Fruit fly (Drosophila melanogaster) whole organism, adult: ENCODE data around the gene CG17197.

Source experiments
- CG11617 ChIP-seq: fragments of 200-800 bp; sonication (Bioruptor generic); optimal IDR thresholded peaks from 2 replicates; lab custom pipeline; 2017; ENCODE audit warnings: mild to moderate bottlenecking, missing biosample characterization, missing genetic modification reagents, missing genetic modification characterization
- CG12768 ChIP-seq: fragments of 200-800 bp; sonication (Bioruptor generic); optimal IDR thresholded peaks from 2 replicates; lab custom pipeline; 2017; ENCODE audit warnings: missing biosample characterization, missing genetic modification characterization, mild to moderate bottlenecking, moderate library complexity, missing genetic modification reagents
- CG14711 ChIP-seq: fragments of 200-800 bp; sonication (Bioruptor generic); optimal IDR thresholded peaks from 2 replicates; lab custom pipeline; 2018; ENCODE audit warnings: missing biosample characterization, mild to moderate bottlenecking, missing genetic modification characterization, moderate library complexity
- CG1620 ChIP-seq: fragments of 200-800 bp; sonication (Bioruptor generic); optimal IDR thresholded peaks from 2 replicates; lab custom pipeline; 2016; ENCODE audit warnings: missing biosample characterization, missing genetic modification characterization
- CG33017 ChIP-seq: fragments of 200-800 bp; sonication (Bioruptor generic); optimal IDR thresholded peaks from 2 replicates; lab custom pipeline; 2018; ENCODE audit warnings: missing biosample characterization, mild to moderate bottlenecking, missing genetic modification characterization, moderate library complexity
- CG5204 ChIP-seq: fragments of 200-800 bp; sonication (Bioruptor generic); optimal IDR thresholded peaks from 2 replicates; lab custom pipeline; 2016; ENCODE audit warnings: missing biosample characterization, missing genetic modification characterization
- CG7045 ChIP-seq: fragments of 200-800 bp; sonication (Bioruptor generic); optimal IDR thresholded peaks from 2 replicates; lab custom pipeline; 2017; ENCODE audit warnings: missing biosample characterization, mild to moderate bottlenecking, missing genetic modification characterization
- CG7101 ChIP-seq: fragments of 200-800 bp; sonication (Bioruptor generic); optimal IDR thresholded peaks from 2 replicates; lab custom pipeline; 2018; ENCODE audit warnings: missing biosample characterization, mild to moderate bottlenecking, missing genetic modification characterization, moderate library complexity
- Clk ChIP-seq: fragments of 200-800 bp; sonication (Bioruptor generic); optimal IDR thresholded peaks from 2 replicates; lab custom pipeline; 2017; ENCODE audit warnings: missing biosample characterization, missing genetic modification characterization
- Crg-1 ChIP-seq: fragments of 200-800 bp; sonication (Bioruptor generic); optimal IDR thresholded peaks from 2 replicates; lab custom pipeline; 2016; ENCODE audit warnings: missing biosample characterization, missing genetic modification characterization
- Hr96 ChIP-seq: fragments of 200-800 bp; sonication (Bioruptor generic); optimal IDR thresholded peaks from 2 replicates; lab custom pipeline; 2016; ENCODE audit warnings: missing biosample characterization, missing genetic modification characterization
- Mnt ChIP-seq: fragments of 200-800 bp; sonication (Bioruptor generic); optimal IDR thresholded peaks from 2 replicates; lab custom pipeline; 2016; ENCODE audit warnings: missing biosample characterization, mild to moderate bottlenecking, missing genetic modification characterization
- bab1 ChIP-seq: fragments of 200-800 bp; sonication (Bioruptor generic); optimal IDR thresholded peaks from 3 replicates; lab custom pipeline; 2019; ENCODE audit warnings: missing biosample characterization, mild to moderate bottlenecking, missing genetic modification characterization, moderate library complexity
- cic ChIP-seq: fragments of 200-800 bp; sonication (Bioruptor generic); optimal IDR thresholded peaks from 2 replicates; lab custom pipeline; 2017; ENCODE audit warnings: missing biosample characterization, mild to moderate bottlenecking, missing genetic modification characterization, moderate library complexity
- cnc ChIP-seq, 2 experiments: fragments of >200 bp; optimal IDR thresholded peaks; 2 replicates each; lab custom pipeline; 2017
- kay ChIP-seq: fragments of 200-800 bp; sonication (Bioruptor generic); peaks from one replicate; lab custom pipeline; 2016; ENCODE audit warnings: missing biosample characterization, missing genetic modification characterization, borderline replicate concordance
- ovo ChIP-seq: fragments of 200-800 bp; sonication (Bioruptor generic); optimal IDR thresholded peaks from 2 replicates; lab custom pipeline; 2016; ENCODE audit warnings: missing biosample characterization, missing genetic modification characterization
- pad ChIP-seq: fragments of 200-800 bp; sonication (Bioruptor generic); optimal IDR thresholded peaks from 3 replicates; lab custom pipeline; 2017; ENCODE audit warnings: missing biosample characterization, missing genetic modification characterization, mild to moderate bottlenecking, moderate library complexity, missing genetic modification reagents
- tj ChIP-seq: fragments of 200-800 bp; sonication (Bioruptor generic); optimal IDR thresholded peaks from 3 replicates; lab custom pipeline; 2017; ENCODE audit warnings: missing biosample characterization, mild to moderate bottlenecking, missing genetic modification characterization, moderate library complexity
- toe ChIP-seq: fragments of 200-800 bp; sonication (Bioruptor generic); optimal IDR thresholded peaks from 2 replicates; lab custom pipeline; 2016; ENCODE audit warnings: missing biosample characterization, missing genetic modification characterization

Gene CG17197

DNA sequence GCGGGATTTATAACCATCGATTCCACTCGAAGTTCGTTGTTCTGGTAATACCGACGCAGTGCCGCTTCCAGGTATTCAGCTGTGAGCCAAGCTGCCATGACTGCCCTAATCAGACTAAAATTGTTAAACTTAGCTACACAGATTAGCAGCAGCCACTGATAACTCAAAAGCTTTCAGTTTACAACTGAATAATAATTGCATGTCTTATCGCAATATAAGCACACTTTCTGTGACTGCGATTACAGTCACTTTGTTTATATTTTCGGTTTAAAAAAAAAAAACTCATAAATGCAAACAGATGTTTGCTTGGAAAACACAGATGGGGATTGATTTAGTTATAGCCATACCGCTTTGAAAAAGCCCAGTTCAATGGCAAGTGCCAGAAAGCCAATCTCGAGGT lies 14.2 kb upstream of the CG17197 start, which contains the start of gene CG31380:
TSS of gene CG31380 (minus strand) at position 101 of the 400 bp plus-strand sequence.
- TF ChIP-seq Hr96 (GFP tag; lab: Kevin White, UChicago): no peak
- TF ChIP-seq CG14711 (tag; lab: Kevin White, UChicago): no peak
- no peak for TF ChIP-seq cnc (optimal IDR thresholded peaks at IDR 0.05; lab: Kevin White, UChicago)
- no peak for TF ChIP-seq CG7045 (GFP tag; lab: Kevin White, UChicago)
- TF ChIP-seq cic (GFP tag; lab: Kevin White, UChicago): no peak
- no peak for TF ChIP-seq CG11617 (GFP tag; lab: Kevin White, UChicago)
- no peak for TF ChIP-seq Mnt (GFP tag; lab: Kevin White, UChicago)
- no peak for TF ChIP-seq CG12768 (GFP tag; lab: Kevin White, UChicago)
- no peak for TF ChIP-seq CG33017 (tag; lab: Kevin White, UChicago)
- no peak for TF ChIP-seq pad (GFP tag; lab: Kevin White, UChicago)
- TF ChIP-seq toe: no peak
- TF ChIP-seq Crg-1 (GFP tag; lab: Kevin White, UChicago): no peak
- TF ChIP-seq kay (GFP tag; lab: Kevin White, UChicago): no peak
- TF ChIP-seq bab1 (GFP tag; lab: Kevin White, UChicago): no peak
- TF ChIP-seq tj: no peak
- no peak for TF ChIP-seq CG1620 (GFP tag; lab: Kevin White, UChicago)

DNA sequence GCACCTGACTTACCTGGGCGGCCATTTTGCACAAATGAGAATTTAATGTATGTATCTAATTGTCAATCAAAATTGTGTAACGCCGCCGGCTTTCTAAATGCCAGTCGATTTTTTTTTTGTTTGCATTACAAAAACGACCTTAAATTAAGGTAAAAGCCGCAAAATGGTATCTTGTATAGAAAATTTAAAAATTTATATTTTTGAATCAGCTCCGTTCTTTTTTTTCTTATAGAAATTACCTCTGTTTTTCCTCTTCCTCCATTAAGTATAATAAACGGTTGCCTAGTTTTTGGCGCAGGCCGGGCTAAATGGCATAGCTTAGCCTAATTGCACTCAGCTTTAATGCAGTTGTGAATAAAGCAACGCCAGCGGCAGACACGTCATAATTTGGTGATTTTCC lies 12.0 kb upstream of the CG17197 start, which contains the start of gene CG4960:
TSS of gene CG4960 (minus strand) at position 101 of the 400 bp plus-strand sequence.
- no peak for TF ChIP-seq cic (GFP tag; lab: Kevin White, UChicago)

DNA sequence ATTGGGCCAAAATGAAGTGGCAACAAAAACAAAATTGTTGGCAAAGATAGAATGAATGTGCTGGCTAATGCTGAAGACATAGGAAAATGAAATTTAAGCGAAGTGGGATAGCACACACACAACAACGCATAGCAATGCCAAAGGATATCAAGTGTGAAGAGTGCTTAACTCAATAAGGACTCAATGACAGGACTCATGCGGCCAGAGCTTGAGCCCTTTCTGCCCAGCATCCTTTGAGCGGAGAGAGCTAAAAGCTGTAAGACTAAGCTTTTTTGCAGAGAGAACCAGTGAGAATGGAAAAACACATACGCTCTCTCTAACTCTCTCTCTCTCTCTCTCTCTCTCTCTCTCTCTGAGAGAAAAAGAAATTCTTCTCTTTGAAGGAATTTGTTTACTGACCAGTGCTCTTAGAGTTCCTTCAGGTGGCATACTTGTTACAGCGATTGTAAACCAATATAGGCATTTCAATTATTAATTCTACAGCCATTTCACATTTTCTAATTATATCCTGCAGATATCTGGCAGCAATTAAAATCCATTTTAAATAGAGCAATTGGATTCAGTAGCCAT lies 7.8 kb upstream of the CG17197 start:
- no peak for TF ChIP-seq CG12768 (GFP tag; lab: Kevin White, UChicago)
- TF ChIP-seq toe: no peak
- TF ChIP-seq CG33017 (tag; lab: Kevin White, UChicago): no peak
- TF ChIP-seq ovo (GFP tag; lab: Kevin White, UChicago): no peak
- TF ChIP-seq CG11617 (GFP tag; lab: Kevin White, UChicago): no peak
- TF ChIP-seq CG5204: no peak
- no peak for TF ChIP-seq cnc (optimal IDR thresholded peaks at IDR 0.05; lab: Kevin White, UChicago)
- no peak for TF ChIP-seq bab1 (GFP tag; lab: Kevin White, UChicago)
- no peak for TF ChIP-seq Clk (GFP tag; lab: Kevin White, UChicago)
- no peak for TF ChIP-seq tj
- TF ChIP-seq Crg-1 (GFP tag; lab: Kevin White, UChicago): no peak
- no peak for TF ChIP-seq pad (GFP tag; lab: Kevin White, UChicago)
- no peak for TF ChIP-seq CG14711 (tag; lab: Kevin White, UChicago)
- no peak for TF ChIP-seq CG7045 (GFP tag; lab: Kevin White, UChicago)
- no peak for TF ChIP-seq CG7101
- no peak for TF ChIP-seq kay (GFP tag; lab: Kevin White, UChicago)
- TF ChIP-seq CG1620 (GFP tag; lab: Kevin White, UChicago): no peak
- TF ChIP-seq Mnt (GFP tag; lab: Kevin White, UChicago): no peak
- no peak for TF ChIP-seq Hr96 (GFP tag; lab: Kevin White, UChicago)
- TF ChIP-seq cic (GFP tag; lab: Kevin White, UChicago): no peak

DNA sequence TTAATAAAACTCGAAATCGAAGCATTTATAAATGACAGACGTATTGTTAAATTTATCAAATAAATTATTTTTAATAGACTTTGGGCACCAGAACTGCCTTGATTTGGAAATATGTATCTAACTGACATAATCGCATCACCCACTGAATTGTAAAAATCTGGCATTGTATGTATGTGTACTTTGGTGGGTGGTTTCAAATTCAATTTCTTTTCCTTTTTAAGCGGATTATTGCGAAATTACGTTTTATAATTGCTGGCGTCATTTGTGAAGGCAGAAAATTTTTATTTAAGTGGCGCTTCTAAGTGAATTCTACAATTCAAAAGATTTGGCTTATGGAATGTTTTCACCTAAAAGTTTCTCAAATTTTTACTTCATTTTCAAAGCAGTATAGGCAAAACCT lies 3.0 kb upstream of the CG17197 start, which contains the start of gene CG4956:
TSS of gene CG4956 (minus strand) at position 101 of the 400 bp plus-strand sequence.
- TF ChIP-seq tj: no peak
- TF ChIP-seq kay (GFP tag; lab: Kevin White, UChicago): no peak
- TF ChIP-seq CG7101: no peak
- TF ChIP-seq CG1620 (GFP tag; lab: Kevin White, UChicago): no peak

DNA sequence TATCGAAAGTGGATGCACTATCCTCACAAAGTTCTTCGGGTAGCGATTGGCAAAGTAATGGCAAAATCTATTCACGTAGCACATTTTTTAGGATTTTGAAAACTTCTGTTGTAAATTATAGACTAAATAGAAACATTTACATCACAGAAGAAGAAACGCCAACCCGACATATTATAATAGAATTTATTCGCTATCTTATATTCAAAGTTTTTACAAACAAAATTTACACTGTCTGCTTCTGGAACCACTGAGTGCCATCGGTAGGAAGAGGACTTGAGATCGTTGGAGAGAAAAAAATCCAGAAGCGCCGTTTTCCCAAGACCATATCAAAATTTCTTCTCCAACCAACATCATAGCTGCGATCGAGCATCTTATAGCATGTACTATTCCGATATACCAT lies 1.9 kb upstream of the CG17197 start, which contains the start of gene CG17195:
TSS of gene CG17195 (minus strand) at position 101 of the 400 bp plus-strand sequence.
- TF ChIP-seq cnc (optimal IDR thresholded peaks at IDR 0.05; lab: Kevin White, UChicago): no peak
- no peak for TF ChIP-seq Hr96 (GFP tag; lab: Kevin White, UChicago)
- TF ChIP-seq cic (GFP tag; lab: Kevin White, UChicago): no peak
- no peak for TF ChIP-seq Crg-1 (GFP tag; lab: Kevin White, UChicago)
- TF ChIP-seq CG11617 (GFP tag; lab: Kevin White, UChicago): no peak
- no peak for TF ChIP-seq CG5204
- no peak for TF ChIP-seq CG14711 (tag; lab: Kevin White, UChicago)
- no peak for TF ChIP-seq CG12768 (GFP tag; lab: Kevin White, UChicago)
- TF ChIP-seq kay (GFP tag; lab: Kevin White, UChicago): no peak
- TF ChIP-seq Clk (GFP tag; lab: Kevin White, UChicago): no peak
- no peak for TF ChIP-seq CG33017 (tag; lab: Kevin White, UChicago)
- TF ChIP-seq bab1 (GFP tag; lab: Kevin White, UChicago): no peak
- no peak for TF ChIP-seq tj
- no peak for TF ChIP-seq CG7045 (GFP tag; lab: Kevin White, UChicago)
- no peak for TF ChIP-seq CG1620 (GFP tag; lab: Kevin White, UChicago)
- TF ChIP-seq Mnt (GFP tag; lab: Kevin White, UChicago): no peak
- no peak for TF ChIP-seq CG7101

DNA sequence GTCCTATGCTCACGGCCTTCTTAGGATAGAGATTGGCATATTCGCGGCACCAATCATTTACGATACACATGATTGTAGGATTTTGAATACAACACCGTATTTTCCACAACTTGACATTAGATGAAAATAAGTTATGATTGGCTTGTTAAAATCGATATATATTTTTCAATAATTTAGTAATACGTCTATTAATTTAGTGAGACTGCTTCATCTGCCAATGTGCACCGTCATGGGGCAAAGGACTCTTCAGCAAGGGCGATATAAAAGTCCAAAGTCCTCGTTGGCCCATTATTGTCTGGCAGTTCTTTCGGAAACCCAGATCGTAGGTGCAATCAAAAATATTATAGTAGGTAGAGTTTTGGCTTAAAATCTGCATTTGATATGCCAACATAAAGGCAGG lies 968 bp upstream of the CG17197 start, which contains the start of gene CG17196:
TSS of gene CG17196 (minus strand) at position 101 of the 400 bp plus-strand sequence.
- TF ChIP-seq CG7045 (GFP tag; lab: Kevin White, UChicago) (no peak), cnc (optimal IDR thresholded peaks at IDR 0.05; lab: Kevin White, UChicago) (no peak), CG12768 (GFP tag; lab: Kevin White, UChicago) (no peak), ovo (GFP tag; lab: Kevin White, UChicago) (no peak), Mnt (GFP tag; lab: Kevin White, UChicago) (no peak), Hr96 (GFP tag; lab: Kevin White, UChicago) (no peak), bab1 (GFP tag; lab: Kevin White, UChicago) (no peak), kay (GFP tag; lab: Kevin White, UChicago) (no peak), CG5204 (no peak), CG33017 (tag; lab: Kevin White, UChicago) (no peak), cic (GFP tag; lab: Kevin White, UChicago) (no peak), CG11617 (GFP tag; lab: Kevin White, UChicago) (no peak), Crg-1 (GFP tag; lab: Kevin White, UChicago) (no peak), tj (no peak), CG7101 (no peak), CG1620 (GFP tag; lab: Kevin White, UChicago) (no peak), toe (no peak), pad (GFP tag; lab: Kevin White, UChicago) (no peak), CG14711 (tag; lab: Kevin White, UChicago) (no peak), Clk (GFP tag; lab: Kevin White, UChicago) (no peak)
